Fruit fly (Drosophila melanogaster) whole organism, wandering third instar larva: ENCODE data around the gene CG15865.

Source experiments
- Dif ChIP-seq: fragments of 200-275, 200-300 bp; sonication (Bioruptor generic); optimal IDR thresholded peaks from 2 replicates; lab custom pipeline; 2018; ENCODE audit warnings: missing biosample characterization, missing genetic modification characterization; ENCODE audit not compliant: partially characterized antibody
- GATAd ChIP-seq: sonication (Bioruptor generic); optimal IDR thresholded peaks from 2 replicates; lab custom pipeline; 2016; ENCODE audit warnings: missing biosample characterization, missing genetic modification characterization
- HLH106 ChIP-seq: fragments of 200-800 bp; optimal IDR thresholded peaks from 3 replicates; lab custom pipeline; 2019; ENCODE audit warnings: missing biosample characterization, mild to moderate bottlenecking, missing genetic modification characterization, moderate library complexity
- Vsx2 ChIP-seq: fragments of 200-300, 225-300 bp; sonication (Bioruptor generic); optimal IDR thresholded peaks from 2 replicates; lab custom pipeline; 2018; ENCODE audit warnings: missing biosample characterization, missing genetic modification characterization; ENCODE audit not compliant: partially characterized antibody
- dmrt93B ChIP-seq: fragments of 200-800 bp; sonication (Bioruptor generic); optimal IDR thresholded peaks from 2 replicates; lab custom pipeline; 2018; ENCODE audit warnings: missing biosample characterization, mild to moderate bottlenecking, missing genetic modification characterization
- psq ChIP-seq: fragments of 200-800 bp; sonication (Bioruptor generic); optimal IDR thresholded peaks from 3 replicates; lab custom pipeline; 2017; ENCODE audit warnings: missing biosample characterization, mild to moderate bottlenecking, missing genetic modification characterization, moderate library complexity
- woc ChIP-seq: sonication (Bioruptor generic); optimal IDR thresholded peaks from 2 replicates; lab custom pipeline; 2016; ENCODE audit warnings: missing biosample characterization, mild to moderate bottlenecking, missing genetic modification characterization

- TF ChIP-seq psq (GFP tag; lab: Kevin White, UChicago) (no peak), woc (GFP tag; lab: Kevin White, UChicago) (peak; percentile 62), dmrt93B (GFP tag; lab: Kevin White, UChicago) (no peak), GATAd (GFP tag; lab: Kevin White, UChicago) (no peak), Dif (GFP tag; lab: Kevin White, UChicago) (no peak), Vsx2 (no peak), HLH106 (tag; lab: Kevin White, UChicago) (no peak)
Observed at dm6 chrX:16650078-16651063, 13.9 kb downstream of the CG15865 start.
